Fruit fly (Drosophila melanogaster): ENCODE results near the gene CG33120.

dm6 chr2L:18819044-18819443, 25.3 kb downstream of the CG33120 start, which contains the start of gene Ugt36F1:
- TF ChIP-seq CG14711 (tag; optimal IDR thresholded peaks at IDR 0.05), result no peak
- TF ChIP-seq Clk (GFP tag; optimal IDR thresholded peaks at IDR 0.05), result no peak
- TF ChIP-seq CG5204 (GFP tag; optimal IDR thresholded peaks at IDR 0.05), result no peak
